Fruit fly (Drosophila melanogaster) whole organism, prepupa: Measurements from ENCODE around the gene Shmt.

Experiments used
- Blimp-1 ChIP-seq: fragments of 200-800 bp; sonication (Bioruptor generic); optimal IDR thresholded peaks from 3 replicates; lab custom pipeline; 2017; ENCODE audit warnings: missing biosample characterization, missing genetic modification characterization, mild to moderate bottlenecking, moderate library complexity, missing genetic modification reagents
- CG11294 ChIP-seq: fragments of 200-800 bp; sonication (Bioruptor generic); IDR thresholded peaks from 2 replicates; pipeline ENCODE4 v1.3.6; 2022; ENCODE audit warnings: missing biosample characterization, missing genetic modification characterization
- CG1621 ChIP-seq: fragments of 200-800 bp; sonication (Bioruptor generic); optimal IDR thresholded peaks from 3 replicates; lab custom pipeline; 2018; ENCODE audit warnings: missing biosample characterization, mild to moderate bottlenecking, missing genetic modification characterization
- CG3032 ChIP-seq: fragments of 200-800 bp; optimal IDR thresholded peaks from 2 replicates; lab custom pipeline; 2019; ENCODE audit warnings: missing biosample characterization, mild to moderate bottlenecking, missing genetic modification characterization, moderate library complexity
- CG31627 ChIP-seq: fragments of 200-800 bp; sonication (Bioruptor generic); optimal IDR thresholded peaks from 3 replicates; lab custom pipeline; 2016; ENCODE audit warnings: missing biosample characterization, missing genetic modification characterization
- CG32006 ChIP-seq: fragments of 200-800 bp; sonication (Bioruptor generic); optimal IDR thresholded peaks from 3 replicates; lab custom pipeline; 2017; ENCODE audit warnings: missing biosample characterization, mild to moderate bottlenecking, missing genetic modification characterization
- CG4318 ChIP-seq: fragments of 200-800 bp; sonication (Bioruptor generic); optimal IDR thresholded peaks from 3 replicates; lab custom pipeline; 2017; ENCODE audit warnings: missing biosample characterization, mild to moderate bottlenecking, missing genetic modification characterization
- CG6163 ChIP-seq: fragments of 200-800 bp; sonication (Bioruptor generic); IDR thresholded peaks from 3 replicates; pipeline ENCODE4 v1.3.6; 2022; ENCODE audit warnings: missing biosample characterization, missing genetic modification characterization
- CG6276 ChIP-seq: fragments of 200-800 bp; sonication (Bioruptor generic); optimal IDR thresholded peaks from 2 replicates; lab custom pipeline; 2017; ENCODE audit warnings: missing biosample characterization, mild to moderate bottlenecking, missing genetic modification characterization
- CG6792 ChIP-seq: fragments of 200-800 bp; sonication (Bioruptor generic); optimal IDR thresholded peaks from 3 replicates; lab custom pipeline; 2016; ENCODE audit warnings: missing biosample characterization, missing genetic modification characterization
- CG6808 ChIP-seq: fragments of 200-800 bp; sonication (Bioruptor generic); optimal IDR thresholded peaks from 3 replicates; lab custom pipeline; 2017; ENCODE audit warnings: missing biosample characterization, missing genetic modification characterization, mild to moderate bottlenecking, moderate library complexity, missing genetic modification reagents
- CG6854 ChIP-seq: fragments of 200-800 bp; sonication (Bioruptor generic); optimal IDR thresholded peaks from 2 replicates; lab custom pipeline; 2017; ENCODE audit warnings: missing biosample characterization, mild to moderate bottlenecking, missing genetic modification characterization
- CG8119 ChIP-seq: fragments of 200-800 bp; sonication (Bioruptor generic); IDR thresholded peaks from 3 replicates; pipeline ENCODE4 v1.3.6; 2022; ENCODE audit warnings: missing biosample characterization, missing genetic modification characterization
- CG8319 ChIP-seq: fragments of 200-800 bp; sonication (Bioruptor generic); optimal IDR thresholded peaks from 3 replicates; lab custom pipeline; 2016; ENCODE audit warnings: missing biosample characterization, missing genetic modification characterization
- CG8632 ChIP-seq: fragments of 200-800 bp; sonication (Bioruptor generic); optimal IDR thresholded peaks from 3 replicates; lab custom pipeline; 2016; ENCODE audit warnings: missing biosample characterization, missing genetic modification characterization
- CG9139 ChIP-seq: fragments of 200-800 bp; sonication (Bioruptor generic); optimal IDR thresholded peaks from 3 replicates; lab custom pipeline; 2017; ENCODE audit warnings: missing biosample characterization, mild to moderate bottlenecking, missing genetic modification characterization
- Eip75B ChIP-seq: fragments of 200-800 bp; sonication (Bioruptor generic); optimal IDR thresholded peaks from 3 replicates; lab custom pipeline; 2016; ENCODE audit warnings: missing biosample characterization, missing genetic modification characterization
- Eip78C ChIP-seq: fragments of 200-800 bp; sonication (Bioruptor generic); peaks from one replicate; lab custom pipeline; 2016; ENCODE audit warnings: missing biosample characterization, missing genetic modification characterization
- Eip93F ChIP-seq: fragments of 200-800 bp; sonication (Bioruptor generic); optimal IDR thresholded peaks from 2 replicates; lab custom pipeline; 2016; ENCODE audit warnings: missing biosample characterization, mild to moderate bottlenecking, missing genetic modification characterization
- Ets96B ChIP-seq: fragments of 200-800 bp; optimal IDR thresholded peaks from 2 replicates; lab custom pipeline; 2019; ENCODE audit warnings: missing biosample characterization, mild to moderate bottlenecking, missing genetic modification characterization, moderate library complexity
- Gug ChIP-seq: fragments of 200-800 bp; sonication (Bioruptor generic); IDR thresholded peaks from 2 replicates; pipeline ENCODE4 v1.3.6; 2022; ENCODE audit warnings: missing biosample characterization, missing genetic modification characterization
- Hr38 ChIP-seq: sonication (Bioruptor generic); optimal IDR thresholded peaks from 2 replicates; lab custom pipeline; 2016; ENCODE audit warnings: missing biosample characterization, missing genetic modification characterization
- Hr39 ChIP-seq: fragments of 200-800 bp; sonication (Bioruptor generic); optimal IDR thresholded peaks from 2 replicates; lab custom pipeline; 2016; ENCODE audit warnings: missing biosample characterization, missing genetic modification characterization
- Hr4 ChIP-seq: fragments of 200-800 bp; sonication (Bioruptor generic); optimal IDR thresholded peaks from 3 replicates; lab custom pipeline; 2016; ENCODE audit warnings: missing biosample characterization, missing genetic modification characterization
- Lpt ChIP-seq: fragments of 200-800 bp; sonication (Bioruptor generic); optimal IDR thresholded peaks from 3 replicates; lab custom pipeline; 2016; ENCODE audit warnings: missing biosample characterization, missing genetic modification characterization
- Met ChIP-seq: fragments of 200-800 bp; sonication (Bioruptor generic); optimal IDR thresholded peaks from 3 replicates; lab custom pipeline; 2016; ENCODE audit warnings: missing biosample characterization, missing genetic modification characterization
- Smox ChIP-seq: fragments of 200-800 bp; sonication (Bioruptor generic); optimal IDR thresholded peaks from 3 replicates; lab custom pipeline; 2016; ENCODE audit warnings: missing biosample characterization, missing genetic modification characterization
- Sox102F ChIP-seq: fragments of 200-800 bp; sonication (Bioruptor generic); optimal IDR thresholded peaks from 2 replicates; lab custom pipeline; 2016; ENCODE audit warnings: missing biosample characterization, mild to moderate bottlenecking, missing genetic modification characterization
- Sox14 ChIP-seq: fragments of 200-800 bp; sonication (Bioruptor generic); optimal IDR thresholded peaks from 3 replicates; lab custom pipeline; 2016; ENCODE audit warnings: missing biosample characterization, missing genetic modification characterization
- Sox15 ChIP-seq: fragments of 200-800 bp; sonication (Bioruptor generic); optimal IDR thresholded peaks from 3 replicates; lab custom pipeline; 2016; ENCODE audit warnings: missing biosample characterization, missing genetic modification characterization
- achi ChIP-seq: fragments of 200-800 bp; sonication (Bioruptor generic); optimal IDR thresholded peaks from 3 replicates; lab custom pipeline; 2016; ENCODE audit warnings: missing biosample characterization, missing genetic modification characterization
- acj6 ChIP-seq: fragments of 200-800 bp; sonication (Bioruptor generic); optimal IDR thresholded peaks from 3 replicates; lab custom pipeline; 2016; ENCODE audit warnings: missing biosample characterization, missing genetic modification characterization
- cyc ChIP-seq: fragments of 200-800 bp; sonication (Bioruptor generic); optimal IDR thresholded peaks from 3 replicates; lab custom pipeline; 2016; ENCODE audit warnings: missing biosample characterization, missing genetic modification characterization
- dac ChIP-seq: fragments of 200-800 bp; sonication (Bioruptor generic); optimal IDR thresholded peaks from 2 replicates; lab custom pipeline; 2017; ENCODE audit warnings: missing biosample characterization, mild to moderate bottlenecking, missing genetic modification characterization
- esn ChIP-seq: fragments of 200-800 bp; sonication (Bioruptor generic); optimal IDR thresholded peaks from 2 replicates; lab custom pipeline; 2016; ENCODE audit warnings: missing biosample characterization, mild to moderate bottlenecking, missing genetic modification characterization, moderate library complexity
- fd59A ChIP-seq: fragments of 200-800 bp; sonication (Bioruptor generic); optimal IDR thresholded peaks from 2 replicates; lab custom pipeline; 2017; ENCODE audit warnings: missing biosample characterization, mild to moderate bottlenecking, missing genetic modification characterization, missing genetic modification reagents
- fd85E ChIP-seq: fragments of 200-800 bp; sonication (Bioruptor generic); optimal IDR thresholded peaks from 3 replicates; lab custom pipeline; 2016; ENCODE audit warnings: missing biosample characterization, missing genetic modification characterization
- fkh ChIP-seq: fragments of 200-800 bp; sonication (Bioruptor generic); optimal IDR thresholded peaks from 3 replicates; lab custom pipeline; 2017; ENCODE audit warnings: missing biosample characterization, mild to moderate bottlenecking, missing genetic modification characterization, moderate library complexity
- lz ChIP-seq: fragments of 200-800 bp; sonication (Bioruptor generic); optimal IDR thresholded peaks from 3 replicates; lab custom pipeline; 2016; ENCODE audit warnings: missing biosample characterization, missing genetic modification characterization
- net ChIP-seq: fragments of 200-800 bp; sonication (Bioruptor generic); optimal IDR thresholded peaks from 3 replicates; lab custom pipeline; 2016; ENCODE audit warnings: missing biosample characterization, missing genetic modification characterization
- pdm3 ChIP-seq: fragments of 200-800 bp; sonication (Bioruptor generic); optimal IDR thresholded peaks from 3 replicates; lab custom pipeline; 2016; ENCODE audit warnings: missing biosample characterization, missing genetic modification characterization
- ss ChIP-seq, 2 experiments: fragments of 200-800 bp; sonication (Bioruptor generic); optimal IDR thresholded peaks; 2 replicates in 1 of 2; 3 replicates in 1 of 2; lab custom pipeline; 2017 to 2018; ENCODE audit warnings: mild to moderate bottlenecking in 2 of 2, missing biosample characterization in 2 of 2, missing genetic modification characterization in 2 of 2, moderate library complexity in 1 of 2
- svp ChIP-seq: fragments of 200-800 bp; sonication (Bioruptor generic); peaks from one replicate; lab custom pipeline; 2016; ENCODE audit warnings: missing biosample characterization, missing genetic modification characterization
- topi ChIP-seq: fragments of 200-800 bp; sonication (Bioruptor generic); optimal IDR thresholded peaks from 3 replicates; lab custom pipeline; 2016; ENCODE audit warnings: missing biosample characterization, missing genetic modification characterization
- vri ChIP-seq: fragments of 200-800 bp; sonication (Bioruptor generic); optimal IDR thresholded peaks from 3 replicates; lab custom pipeline; 2016; ENCODE audit warnings: missing biosample characterization, mild to moderate bottlenecking, missing genetic modification characterization

Shmt gene

dm6 chrX:5884294-5884693, 32.3 kb downstream of the Shmt start:
- TF ChIP-seq Blimp-1 (no peak), CG8119 (GFP tag; lab: Robert Waterston, UW) (no peak), vri (GFP tag; lab: Kevin White, UChicago) (peak; percentile 81)

dm6 chrX:5883394-5883793, 33.2 kb downstream of the Shmt start:
- no peak for TF ChIP-seq dac (GFP tag; lab: Kevin White, UChicago)
- peak; percentile 28 for TF ChIP-seq svp (GFP tag; lab: Kevin White, UChicago)
- peak; percentile 9 for TF ChIP-seq Eip75B (GFP tag; lab: Kevin White, UChicago)
- peak; percentile 14 for TF ChIP-seq CG3032
- no peak for TF ChIP-seq Hr38
- TF ChIP-seq CG6163 (GFP tag; lab: Robert Waterston, UW) = no peak
- peak; percentile 50 for TF ChIP-seq CG31627 (GFP tag; lab: Kevin White, UChicago)
- TF ChIP-seq topi (GFP tag; lab: Kevin White, UChicago) = no peak
- TF ChIP-seq Sox102F (GFP tag; lab: Kevin White, UChicago) = peak; percentile 9
- peak; percentile 57 for TF ChIP-seq Eip78C (GFP tag; lab: Kevin White, UChicago)
- TF ChIP-seq vri (GFP tag; lab: Kevin White, UChicago) = peak; percentile 19
- peak; percentile 21 for TF ChIP-seq CG6808 (GFP tag; lab: Kevin White, UChicago)
- TF ChIP-seq achi (GFP tag; lab: Kevin White, UChicago) = no peak
- TF ChIP-seq Eip93F = no peak
- no peak for TF ChIP-seq CG32006 (GFP tag; lab: Kevin White, UChicago)
- peak; percentile 42 for TF ChIP-seq lz (GFP tag; lab: Kevin White, UChicago)
- peak; percentile 45 for TF ChIP-seq Hr39 (GFP tag; lab: Kevin White, UChicago)
- TF ChIP-seq cyc (GFP tag; lab: Kevin White, UChicago) = peak; percentile 55
- TF ChIP-seq Ets96B = no peak
- no peak for TF ChIP-seq CG9139 (GFP tag; lab: Kevin White, UChicago)
- peak; percentile 22 for TF ChIP-seq pdm3 (GFP tag; lab: Kevin White, UChicago)
- no peak for TF ChIP-seq ss (GFP tag; optimal IDR thresholded peaks at IDR 0.05; lab: Kevin White, UChicago)
- peak; percentile 27 for TF ChIP-seq Met (GFP tag; lab: Kevin White, UChicago)
- no peak for TF ChIP-seq Blimp-1
- peak; percentile 31 for TF ChIP-seq esn (GFP tag; lab: Kevin White, UChicago)
- peak; percentile 32 for TF ChIP-seq Sox14
- TF ChIP-seq CG1621 = no peak
- no peak for TF ChIP-seq fkh (GFP tag; lab: Kevin White, UChicago)
- peak; percentile 8 for TF ChIP-seq acj6
- TF ChIP-seq Hr4 (GFP tag; lab: Kevin White, UChicago) = no peak
- TF ChIP-seq, all 60 proteins: peak for 16

dm6 chrX:5880139-5880924, 36.3 kb downstream of the Shmt start:
- TF ChIP-seq Met (GFP tag; lab: Kevin White, UChicago) (peak; percentile 91), CG6276 (GFP tag; lab: Kevin White, UChicago) (peak; percentile 81), topi (GFP tag; lab: Kevin White, UChicago) (peak; percentile 89), CG6163 (GFP tag; lab: Robert Waterston, UW) (peak; percentile 86), Lpt (peak; percentile 77), CG4318 (no peak), CG11294 (peak; percentile 63), dac (GFP tag; lab: Kevin White, UChicago) (peak; percentile 58), Eip78C (GFP tag; lab: Kevin White, UChicago) (peak; percentile 95), fd59A (GFP tag; lab: Kevin White, UChicago) (peak; percentile 61), CG6854 (GFP tag; lab: Kevin White, UChicago) (peak; percentile 70), acj6 (peak; percentile 80), Blimp-1 (peak; percentile 58), Sox14 (peak; percentile 95), Smox (peak; percentile 84), ss (GFP tag; optimal IDR thresholded peaks at IDR 0.05; lab: Kevin White, UChicago) (peak; percentile 67 to 87), net (GFP tag; lab: Kevin White, UChicago) (peak; percentile 86), Sox15 (GFP tag; lab: Kevin White, UChicago) (peak; percentile 49), cyc (GFP tag; lab: Kevin White, UChicago) (peak; percentile 87), Eip75B (GFP tag; lab: Kevin White, UChicago) (peak; percentile 80), CG8319 (GFP tag; lab: Kevin White, UChicago) (peak; percentile 57), Hr4 (GFP tag; lab: Kevin White, UChicago) (peak; percentile 70), CG8632 (GFP tag; lab: Kevin White, UChicago) (peak; percentile 75), CG31627 (GFP tag; lab: Kevin White, UChicago) (peak; percentile 88), fd85E (GFP tag; lab: Kevin White, UChicago) (peak; percentile 38), svp (GFP tag; lab: Kevin White, UChicago) (peak; percentile 95), CG6792 (peak; percentile 77), vri (GFP tag; lab: Kevin White, UChicago) (peak; percentile 83), Gug (GFP tag; lab: Robert Waterston, UW) (peak; percentile 78)
